Worm (Caenorhabditis elegans): ENCODE results near the gene best-15.

best-15 gene

ce11 chrIV:10832148-10832547 lies at the start of gene best-15:
Gene best-15 (minus strand): TSS chrIV:10832248.
- TF ChIP-seq unc-62 (GFP tag; optimal IDR thresholded peaks at IDR 0.05) = no peak
- no peak for TF ChIP-seq ets-4 (GFP tag; optimal IDR thresholded peaks at IDR 0.05)
- no peak for TF ChIP-seq dpff-1 (tag; optimal IDR thresholded peaks at IDR 0.05)

ce11 chrIV:10881230-10881629 lies 49.2 kb upstream of the best-15 start, which contains the start of gene F13E9.13:
Gene F13E9.13 (plus strand): TSS chrIV:10881546.
- no peak for TF ChIP-seq ztf-28 (GFP tag; IDR thresholded peaks at IDR 0.05)
- TF ChIP-seq athp-1 (tag; optimal IDR thresholded peaks at IDR 0.05) = no peak
- TF ChIP-seq cebp-2 (GFP tag; IDR thresholded peaks at IDR 0.05) = no peak
- no peak for TF ChIP-seq madf-3 (GFP tag; IDR thresholded peaks at IDR 0.05)
- TF ChIP-seq lsl-1 (GFP tag; optimal IDR thresholded peaks at IDR 0.05) = no peak
- no peak for TF ChIP-seq hlh-26 (GFP tag; conservative IDR thresholded peaks at IDR 0.05)
- no peak for TF ChIP-seq lir-1 (GFP tag; conservative IDR thresholded peaks at IDR 0.05)
- no peak for TF ChIP-seq ZK185.1 (tag; optimal IDR thresholded peaks at IDR 0.05; ENCODE audit: poor library complexity, severe bottlenecking)
- no peak for TF ChIP-seq snpc-4 (GFP tag; optimal IDR thresholded peaks at IDR 0.05)
- no peak for TF ChIP-seq snpc-4 (tag; optimal IDR thresholded peaks at IDR 0.05)
- no peak for TF ChIP-seq hrde-1 (tag; optimal IDR thresholded peaks at IDR 0.05; ENCODE audit: borderline replicate concordance)
- no peak for TF ChIP-seq ztf-6 (GFP tag; IDR thresholded peaks at IDR 0.05)
- no peak for TF ChIP-seq lsy-27 (tag; optimal IDR thresholded peaks at IDR 0.05; ENCODE audit: borderline replicate concordance, insufficient read depth)
- TF ChIP-seq C17E4.6 (GFP tag; IDR thresholded peaks at IDR 0.05) = no peak
- no peak for TF ChIP-seq bed-1 (GFP tag; IDR thresholded peaks at IDR 0.05)
- TF ChIP-seq hmg-1.2 (GFP tag; IDR thresholded peaks at IDR 0.05) = no peak
- TF ChIP-seq K12H6.12 (tag; optimal IDR thresholded peaks at IDR 0.05) = no peak
- no peak for TF ChIP-seq B0336.3 (GFP tag; IDR thresholded peaks at IDR 0.05)
- TF ChIP-seq aptf-2 (GFP tag; conservative IDR thresholded peaks at IDR 0.05) = no peak

- TF ChIP-seq cebp-2 (GFP tag; IDR thresholded peaks at IDR 0.05) (no peak), B0261.1 (tag; optimal IDR thresholded peaks at IDR 0.05) (no peak), atf-7 (tag; optimal IDR thresholded peaks at IDR 0.05) (no peak), lin-26 (GFP tag; IDR thresholded peaks at IDR 0.05) (no peak), egl-44 (GFP tag; IDR thresholded peaks at IDR 0.05) (no peak), aptf-2 (GFP tag; conservative IDR thresholded peaks at IDR 0.05) (no peak), let-607 (tag; optimal IDR thresholded peaks at IDR 0.05) (no peak), ccch-3 (GFP tag; optimal IDR thresholded peaks at IDR 0.05) (no peak), fkh-3 (tag; optimal IDR thresholded peaks at IDR 0.05) (no peak), F52B5.7 (tag; optimal IDR thresholded peaks at IDR 0.05) (no peak)
These were observed 48.2 kb upstream of the best-15 start, which contains the start of gene fipr-15 for ce11 chrIV:10880264-10880663. Gene fipr-15 (plus strand): TSS chrIV:10880564.

ce11 chrIV:10879542-10879941 lies 47.5 kb upstream of the best-15 start, which contains the start of gene sdz-13:
Gene sdz-13 (minus strand): TSS chrIV:10879642.
- TF ChIP-seq repo-1 (tag; optimal IDR thresholded peaks at IDR 0.05) = no peak
- TF ChIP-seq nfya-1 (tag; optimal IDR thresholded peaks at IDR 0.05; ENCODE audit: borderline replicate concordance, insufficient read depth) = no peak
- no peak for TF ChIP-seq ztf-3 (GFP tag; optimal IDR thresholded peaks at IDR 0.05)
- TF ChIP-seq nfya-2 (GFP tag; IDR thresholded peaks at IDR 0.05) = no peak
- no peak for TF ChIP-seq hrde-1 (tag; optimal IDR thresholded peaks at IDR 0.05; ENCODE audit: borderline replicate concordance)
- TF ChIP-seq ccch-3 (GFP tag; optimal IDR thresholded peaks at IDR 0.05) = no peak
- TF ChIP-seq F55B11.4 (tag; optimal IDR thresholded peaks at IDR 0.05; ENCODE audit: borderline replicate concordance, insufficient read depth) = no peak
- no peak for TF ChIP-seq mxl-1 (tag; optimal IDR thresholded peaks at IDR 0.05)
- TF ChIP-seq pbrm-1 (GFP tag; IDR thresholded peaks at IDR 0.05) = no peak
- no peak for TF ChIP-seq tlf-1 (GFP tag; optimal IDR thresholded peaks at IDR 0.05)
- no peak for TF ChIP-seq ceh-100 (GFP tag; IDR thresholded peaks at IDR 0.05)
- no peak for TF ChIP-seq sptf-2 (GFP tag; optimal IDR thresholded peaks at IDR 0.05)
- TF ChIP-seq F37B4.10 (GFP tag; IDR thresholded peaks at IDR 0.05) = no peak
